Fruit fly (Drosophila melanogaster): Measurements from ENCODE around the gene CG15365.
A peak's percentile ranks its signal among the peaks of the same experiment; 100 is the strongest.

Gene CG15365

DNA sequence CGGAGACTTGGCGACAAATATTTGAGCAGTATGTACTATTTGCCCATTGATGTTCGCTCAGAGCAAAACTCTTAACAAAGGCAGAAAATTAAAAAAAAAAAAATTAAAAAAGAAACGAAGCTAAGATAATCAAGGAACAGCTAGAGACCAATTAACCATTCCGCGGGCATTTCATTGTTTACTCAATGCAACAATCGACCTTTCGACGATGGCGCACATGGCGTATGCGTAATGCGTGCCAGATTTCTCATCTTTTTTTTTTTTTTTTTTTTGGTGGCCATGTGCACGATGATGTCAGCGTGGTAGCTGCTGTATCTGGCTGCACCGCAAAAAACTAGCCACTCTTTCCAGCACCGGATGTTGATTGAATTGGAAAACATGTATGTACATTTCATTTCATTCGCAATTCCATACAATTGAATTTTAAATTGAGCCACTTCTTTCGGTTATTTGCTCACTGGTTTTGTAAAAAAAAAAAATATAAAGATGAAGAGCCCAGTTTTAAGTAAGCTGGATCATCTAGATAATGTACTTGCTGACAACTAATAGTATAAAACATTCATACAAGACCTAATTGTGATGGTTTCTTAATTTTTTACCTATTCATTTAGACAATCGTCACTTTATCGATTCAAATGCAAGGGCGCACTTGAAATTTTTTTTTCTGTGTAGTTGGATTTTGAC lies 8.0 kb upstream of the CG15365 start:
- TF ChIP-seq Sox14 (GFP tag; optimal IDR thresholded peaks at IDR 0.05): peak; percentile 64
- peak; percentile 66 for TF ChIP-seq CG34406 (GFP tag; optimal IDR thresholded peaks at IDR 0.05)
- TF ChIP-seq spab (GFP tag; optimal IDR thresholded peaks at IDR 0.05): peak; percentile 32
- no peak for TF ChIP-seq fd85E (GFP tag; optimal IDR thresholded peaks at IDR 0.05)
- TF ChIP-seq CG10669 (GFP tag; optimal IDR thresholded peaks at IDR 0.05): peak; percentile 40
- peak; percentile 47 for TF ChIP-seq CG9139 (GFP tag; optimal IDR thresholded peaks at IDR 0.05)
- TF ChIP-seq Eip93F (GFP tag; optimal IDR thresholded peaks at IDR 0.05): peak; percentile 4
- peak; percentile 70 for TF ChIP-seq lz (GFP tag; optimal IDR thresholded peaks at IDR 0.05)
- peak in 1 of 2 experiments; percentile 70 for TF ChIP-seq ss (GFP tag; optimal IDR thresholded peaks at IDR 0.05)
- TF ChIP-seq topi (GFP tag; optimal IDR thresholded peaks at IDR 0.05): peak; percentile 70
- TF ChIP-seq CG11902 (GFP tag; optimal IDR thresholded peaks at IDR 0.05): peak; percentile 53
- TF ChIP-seq CG8632 (GFP tag; optimal IDR thresholded peaks at IDR 0.05): peak; percentile 61
- TF ChIP-seq svp (GFP tag): peak; percentile 88
- peak; percentile 46 for TF ChIP-seq CG16779 (tag; optimal IDR thresholded peaks at IDR 0.05)
- peak; percentile 38; the same call in 1 of the 3 replicates for TF ChIP-seq CG6163 (GFP tag; IDR thresholded peaks at IDR 0.05)
- TF ChIP-seq Ets21C (GFP tag; optimal IDR thresholded peaks at IDR 0.05): peak; percentile 42
- peak; percentile 60 for TF ChIP-seq CG8319 (GFP tag; optimal IDR thresholded peaks at IDR 0.05)
- TF ChIP-seq esn (GFP tag; optimal IDR thresholded peaks at IDR 0.05): peak; percentile 73
- TF ChIP-seq Gug (GFP tag; IDR thresholded peaks at IDR 0.05): no peak; the same call in 1 of the 2 replicates
- no peak for TF ChIP-seq dsx (GFP tag; optimal IDR thresholded peaks at IDR 0.05; ENCODE audit: poor library complexity, severe bottlenecking)
- peak; percentile 59; the same call in 2 of the 3 replicates for TF ChIP-seq eg (GFP tag; IDR thresholded peaks at IDR 0.05)
- TF ChIP-seq CG15336 (GFP tag; IDR thresholded peaks at IDR 0.05): peak; percentile 49
- TF ChIP-seq Smox (GFP tag; optimal IDR thresholded peaks at IDR 0.05): peak; percentile 66
- TF ChIP-seq Sox15 (GFP tag; optimal IDR thresholded peaks at IDR 0.05): peak; percentile 61
- peak; percentile 71 for TF ChIP-seq Met (GFP tag; optimal IDR thresholded peaks at IDR 0.05)
- peak; percentile 72 for TF ChIP-seq OdsH (GFP tag; optimal IDR thresholded peaks at IDR 0.05)
- peak in 1 of 2 experiments; percentile 76 for TF ChIP-seq salr (GFP tag; optimal IDR thresholded peaks at IDR 0.05)
- peak; percentile 61 for TF ChIP-seq CG31627 (GFP tag; optimal IDR thresholded peaks at IDR 0.05)
- TF ChIP-seq CG6854 (GFP tag; optimal IDR thresholded peaks at IDR 0.05): no peak
- no peak for TF ChIP-seq Ets96B (tag; optimal IDR thresholded peaks at IDR 0.05)
- peak; percentile 66 for TF ChIP-seq Hr39 (GFP tag; optimal IDR thresholded peaks at IDR 0.05)
- TF ChIP-seq vri (GFP tag; optimal IDR thresholded peaks at IDR 0.05): peak; percentile 32
- peak; percentile 66 for TF ChIP-seq Hr4 (GFP tag; optimal IDR thresholded peaks at IDR 0.05)
- peak; percentile 60 for TF ChIP-seq cyc (GFP tag; optimal IDR thresholded peaks at IDR 0.05)
- TF ChIP-seq Blimp-1 (GFP tag; optimal IDR thresholded peaks at IDR 0.05): peak; percentile 52
- peak; percentile 58 for TF ChIP-seq CG6276 (GFP tag; optimal IDR thresholded peaks at IDR 0.05)
- no peak for TF ChIP-seq fkh (GFP tag; optimal IDR thresholded peaks at IDR 0.05)
- peak; percentile 53 for TF ChIP-seq CG7368 (GFP tag; optimal IDR thresholded peaks at IDR 0.05)
- peak; percentile 59 for TF ChIP-seq Sox102F (GFP tag; optimal IDR thresholded peaks at IDR 0.05)
- TF ChIP-seq Eip75B (GFP tag; optimal IDR thresholded peaks at IDR 0.05): peak; percentile 71
- TF ChIP-seq net (GFP tag; optimal IDR thresholded peaks at IDR 0.05): peak; percentile 78
- peak; percentile 56 for TF ChIP-seq achi (GFP tag; optimal IDR thresholded peaks at IDR 0.05)
- peak; percentile 67 for TF ChIP-seq acj6 (GFP tag; optimal IDR thresholded peaks at IDR 0.05)
- TF ChIP-seq dac (GFP tag; optimal IDR thresholded peaks at IDR 0.05): peak; percentile 27
- TF ChIP-seq CG1621 (tag; optimal IDR thresholded peaks at IDR 0.05): no peak
- peak; percentile 34 for TF ChIP-seq fd59A (GFP tag; optimal IDR thresholded peaks at IDR 0.05)
- TF ChIP-seq CG6808 (GFP tag; optimal IDR thresholded peaks at IDR 0.05): peak; percentile 70
- TF ChIP-seq CG10631 (GFP tag; optimal IDR thresholded peaks at IDR 0.05): peak; percentile 43
- no peak for TF ChIP-seq Hr38 (GFP tag; optimal IDR thresholded peaks at IDR 0.05)
- TF ChIP-seq CG4318 (GFP tag; optimal IDR thresholded peaks at IDR 0.05): peak; percentile 50
